Fruit fly (Drosophila melanogaster): ENCODE measurements around the gene CG46280.

The CG46280 gene

dm6 chr3R:12995522-12995921 lies 34.9 kb downstream of the CG46280 start, which contains the start of gene CG7488 (continued):
- TF ChIP-seq da (GFP tag; optimal IDR thresholded peaks at IDR 0.05) (no peak), CG16813 (GFP tag; IDR thresholded peaks at IDR 0.05; ENCODE audit: partially characterized antibody) (peak; percentile 70), hb (GFP tag; IDR thresholded peaks at IDR 0.05; ENCODE audit: partially characterized antibody) (peak; percentile 75; the same call in 1 of the 3 replicates), E2f2 (GFP tag; IDR thresholded peaks at IDR 0.05) (peak; percentile 91), CG7786 (GFP tag; optimal IDR thresholded peaks at IDR 0.05) (no peak), stwl (tag; optimal IDR thresholded peaks at IDR 0.05) (peak; percentile 26), CG30020 (tag; optimal IDR thresholded peaks at IDR 0.05) (no peak), ewg (GFP tag; optimal IDR thresholded peaks at IDR 0.05) (no peak), emc (GFP tag; optimal IDR thresholded peaks at IDR 0.05) (no peak), CG31224 (GFP tag; IDR thresholded peaks at IDR 0.05) (no peak), chinmo (GFP tag; IDR thresholded peaks at IDR 0.05; ENCODE audit: partially characterized antibody) (0 out of 4 replicates have a peak, but pooled peaks have one; percentile 36), lola (GFP tag; optimal IDR thresholded peaks at IDR 0.05) (no peak), CG14860 (GFP tag; IDR thresholded peaks at IDR 0.05; ENCODE audit: partially characterized antibody) (peak; percentile 77), sens (GFP tag) (peak; percentile 76), Awh (GFP tag; IDR thresholded peaks at IDR 0.05) (no peak), CG14710 (tag; optimal IDR thresholded peaks at IDR 0.05) (peak; percentile 26), mld (GFP tag; IDR thresholded peaks at IDR 0.05; ENCODE audit: partially characterized antibody) (peak; percentile 83; the same call in 2 of the 3 replicates), CG3995 (GFP tag; optimal IDR thresholded peaks at IDR 0.05) (peak; percentile 81), Hey (tag; optimal IDR thresholded peaks at IDR 0.05) (no peak), CG16779 (GFP tag; IDR thresholded peaks at IDR 0.05) (no peak), CG17912 (GFP tag; optimal IDR thresholded peaks at IDR 0.05) (no peak), BEAF-32 (GFP tag; optimal IDR thresholded peaks at IDR 0.05) (peak; percentile 71), Camta (GFP tag; optimal IDR thresholded peaks at IDR 0.05) (no peak), ATbp (GFP tag; optimal IDR thresholded peaks at IDR 0.05) (no peak), Dll (GFP tag; IDR thresholded peaks at IDR 0.05; ENCODE audit: partially characterized antibody) (peak; percentile 92), sisA (GFP tag; IDR thresholded peaks at IDR 0.05) (no peak), inv (GFP tag; IDR thresholded peaks at IDR 0.05; ENCODE audit: partially characterized antibody) (peak; percentile 38; the same call in 1 of the 2 replicates), nerfin-2 (GFP tag; IDR thresholded peaks at IDR 0.05; ENCODE audit: partially characterized antibody) (peak; percentile 81; the same call in 1 of the 2 replicates), CG6272 (GFP tag; IDR thresholded peaks at IDR 0.05) (no peak), Pdp1 (GFP tag; optimal IDR thresholded peaks at IDR 0.05) (peak in 1 of 2 experiments; percentile 86), Opbp (GFP tag; IDR thresholded peaks at IDR 0.05; ENCODE audit: partially characterized antibody) (peak; percentile 78; the same call in 2 of the 3 replicates), CG10654 (GFP tag; optimal IDR thresholded peaks at IDR 0.05) (no peak), row (GFP tag; IDR thresholded peaks at IDR 0.05) (no peak), CG15601 (tag; optimal IDR thresholded peaks at IDR 0.05) (no peak), zen (tag; optimal IDR thresholded peaks at IDR 0.05) (peak; percentile 27), CG11085 (GFP tag; IDR thresholded peaks at IDR 0.05) (no peak), bbx (GFP tag; IDR thresholded peaks at IDR 0.05; ENCODE audit: partially characterized antibody) (peak; percentile 87), knrl (GFP tag; IDR thresholded peaks at IDR 0.05; ENCODE audit: partially characterized antibody) (peak; percentile 60; the same call in 2 of the 3 replicates), HLH4C (GFP tag; IDR thresholded peaks at IDR 0.05; ENCODE audit: partially characterized antibody) (peak; percentile 89), CG6791 (GFP tag; IDR thresholded peaks at IDR 0.05; ENCODE audit: partially characterized antibody) (peak; percentile 89), Sry-δ (GFP tag; optimal IDR thresholded peaks at IDR 0.05) (peak; percentile 69), MBD-R2 (GFP tag; IDR thresholded peaks at IDR 0.05) (peak; percentile 62), Bdp1 (GFP tag; optimal IDR thresholded peaks at IDR 0.05) (no peak), YL-1 (GFP tag; optimal IDR thresholded peaks at IDR 0.05) (peak; percentile 54), Scr (GFP tag; IDR thresholded peaks at IDR 0.05; ENCODE audit: partially characterized antibody) (peak; percentile 80), CG15696 (tag; optimal IDR thresholded peaks at IDR 0.05) (no peak), Oli (tag; optimal IDR thresholded peaks at IDR 0.05) (no peak), tll (GFP tag; optimal IDR thresholded peaks at IDR 0.05) (no peak)

All from whole organism, embryonic.